Fruit fly (Drosophila melanogaster) whole organism, embryonic: ENCODE data around the gene scpr-C.

ENCODE experiments used
- ATbp ChIP-seq: fragments of 200-800 bp; sonication (Bioruptor generic); optimal IDR thresholded peaks from 2 replicates; lab custom pipeline; 2017; ENCODE audit warnings: missing biosample characterization, mild to moderate bottlenecking, missing genetic modification characterization, missing genetic modification reagents
- Atf-2 ChIP-seq: fragments of 200-800 bp; sonication (Bioruptor generic); optimal IDR thresholded peaks from 2 replicates; lab custom pipeline; 2016; ENCODE audit warnings: missing biosample characterization, missing genetic modification characterization
- C15 ChIP-seq: fragments of 200-800 bp; sonication (Bioruptor generic); IDR thresholded peaks from 3 replicates; pipeline ENCODE4 v1.3.6; 2022; ENCODE audit warnings: missing biosample characterization, missing genetic modification characterization
- CG10462 ChIP-seq: fragments of 200-800 bp; sonication (Bioruptor generic); optimal IDR thresholded peaks from 2 replicates; lab custom pipeline; 2016; ENCODE audit warnings: missing biosample characterization, missing genetic modification characterization
- CG12104 ChIP-seq: fragments of 200-800 bp; sonication (Bioruptor generic); optimal IDR thresholded peaks from 3 replicates; lab custom pipeline; 2016; ENCODE audit warnings: missing biosample characterization, missing genetic modification characterization
- CG13894 ChIP-seq: fragments of 200-800 bp; sonication (Bioruptor generic); optimal IDR thresholded peaks from 3 replicates; lab custom pipeline; 2018; ENCODE audit warnings: missing biosample characterization, mild to moderate bottlenecking, missing genetic modification characterization, moderate library complexity
- CG15073 ChIP-seq: fragments of 200-800 bp; sonication (Bioruptor generic); optimal IDR thresholded peaks from 2 replicates; lab custom pipeline; 2016; ENCODE audit warnings: missing biosample characterization, missing genetic modification characterization
- CG15696 ChIP-seq: fragments of 200-800 bp; sonication (Bioruptor generic); optimal IDR thresholded peaks from 2 replicates; lab custom pipeline; 2019; ENCODE audit warnings: missing biosample characterization, mild to moderate bottlenecking, missing genetic modification characterization, moderate library complexity
- CG17568 ChIP-seq: fragments of 200-800 bp; sonication (Bioruptor generic); optimal IDR thresholded peaks from 2 replicates; lab custom pipeline; 2018; ENCODE audit warnings: missing biosample characterization, mild to moderate bottlenecking, missing genetic modification characterization, moderate library complexity
- CG17612 ChIP-seq: fragments of 200-800 bp; sonication (Bioruptor generic); IDR thresholded peaks from 2 replicates; pipeline ENCODE4 v1.3.6; 2022; ENCODE audit warnings: missing biosample characterization, missing genetic modification characterization
- CG31224 ChIP-seq: fragments of 200-800 bp; sonication (Bioruptor generic); IDR thresholded peaks from 2 replicates; pipeline ENCODE4 v1.3.6; 2022; ENCODE audit warnings: missing biosample characterization, missing genetic modification characterization
- CG42726 ChIP-seq: fragments of 200-800 bp; sonication (Bioruptor generic); IDR thresholded peaks from 2 replicates; pipeline ENCODE4 v1.3.6; 2022; ENCODE audit warnings: missing biosample characterization, missing genetic modification characterization; ENCODE audit not compliant: partially characterized antibody
- CG4404 ChIP-seq: fragments of 200-800 bp; sonication (Bioruptor generic); IDR thresholded peaks from 2 replicates; pipeline ENCODE4 v1.3.6; 2022; ENCODE audit warnings: missing biosample characterization, missing genetic modification characterization
- CG4820 ChIP-seq: fragments of 200-800 bp; sonication (Bioruptor generic); optimal IDR thresholded peaks from 3 replicates; lab custom pipeline; 2016; ENCODE audit warnings: missing biosample characterization, missing genetic modification characterization
- CG4854 ChIP-seq: fragments of 200-800 bp; sonication (Bioruptor generic); optimal IDR thresholded peaks from 2 replicates; lab custom pipeline; 2016; ENCODE audit warnings: missing biosample characterization, missing genetic modification characterization, inconsistent platforms
- CG6254 ChIP-seq: fragments of 200-800 bp; sonication (Bioruptor generic); optimal IDR thresholded peaks from 3 replicates; lab custom pipeline; 2017; ENCODE audit warnings: mild to moderate bottlenecking, missing biosample characterization, missing genetic modification reagents, missing genetic modification characterization
- CG6765 ChIP-seq: fragments of 200-800 bp; sonication (Bioruptor generic); optimal IDR thresholded peaks from 3 replicates; lab custom pipeline; 2017; ENCODE audit warnings: missing biosample characterization, mild to moderate bottlenecking, missing genetic modification characterization
- CG7745 ChIP-seq: fragments of 200-800 bp; sonication (Bioruptor generic); optimal IDR thresholded peaks from 2 replicates; lab custom pipeline; 2018; ENCODE audit warnings: missing biosample characterization, mild to moderate bottlenecking, missing genetic modification characterization, moderate library complexity
- CG8290 ChIP-seq, 3 experiments: fragments of 200-800 bp; sonication (Bioruptor generic); optimal IDR thresholded peaks; 2 replicates each; lab custom pipeline; 2016 to 2019; ENCODE audit warnings: missing biosample characterization in 3 of 3, missing genetic modification characterization in 3 of 3, mild to moderate bottlenecking in 2 of 3, moderate library complexity in 1 of 3
- CG8388 ChIP-seq: fragments of 200-800 bp; sonication (Bioruptor generic); optimal IDR thresholded peaks from 2 replicates; lab custom pipeline; 2019; ENCODE audit warnings: missing biosample characterization, mild to moderate bottlenecking, missing genetic modification characterization, moderate library complexity
- CG8478 ChIP-seq: fragments of >200 bp; optimal IDR thresholded peaks from 2 replicates; lab custom pipeline; 2018
- CG8765 ChIP-seq: fragments of 200-800 bp; sonication (Bioruptor generic); IDR thresholded peaks from 2 replicates; pipeline ENCODE4 v1.3.6; 2022; ENCODE audit warnings: missing biosample characterization, missing genetic modification characterization
- CG8944 ChIP-seq: fragments of 200-800 bp; sonication (Bioruptor generic); optimal IDR thresholded peaks from 3 replicates; lab custom pipeline; 2016; ENCODE audit warnings: missing biosample characterization, missing genetic modification characterization
- Chrac-16 ChIP-seq: fragments of 200-800 bp; sonication (Bioruptor generic); optimal IDR thresholded peaks from 3 replicates; lab custom pipeline; 2016; ENCODE audit warnings: missing biosample characterization, missing genetic modification characterization
- Dip2 ChIP-seq: fragments of 200-800 bp; sonication (Bioruptor generic); IDR thresholded peaks from 2 replicates; pipeline ENCODE4 v1.3.6; 2022; ENCODE audit warnings: missing biosample characterization, missing genetic modification characterization
- Doc3 ChIP-seq: fragments of 200-800 bp; sonication (Bioruptor generic); IDR thresholded peaks from 3 replicates; pipeline ENCODE4 v1.3.6; 2022; ENCODE audit warnings: missing biosample characterization, missing genetic modification characterization; ENCODE audit not compliant: partially characterized antibody
- Drgx ChIP-seq: fragments of 200-800 bp; sonication (Bioruptor generic); IDR thresholded peaks from 2 replicates; pipeline ENCODE4 v1.3.6; 2022; ENCODE audit warnings: missing biosample characterization, missing genetic modification characterization
- E2f2 ChIP-seq: fragments of 200-800 bp; sonication (Bioruptor generic); IDR thresholded peaks from 2 replicates; pipeline ENCODE4 v1.3.6; 2022; ENCODE audit warnings: missing biosample characterization, missing genetic modification characterization
- Elba2 ChIP-seq: fragments of 200-800 bp; sonication (Bioruptor generic); optimal IDR thresholded peaks from 3 replicates; lab custom pipeline; 2016; ENCODE audit warnings: missing biosample characterization, missing genetic modification characterization
- Lhr ChIP-seq: fragments of 200-800 bp; sonication (Bioruptor generic); optimal IDR thresholded peaks from 3 replicates; lab custom pipeline; 2017; ENCODE audit warnings: mild to moderate bottlenecking, missing biosample characterization, missing genetic modification reagents, missing genetic modification characterization
- Mes4 ChIP-seq: fragments of 200-800 bp; sonication (Bioruptor generic); optimal IDR thresholded peaks from 2 replicates; lab custom pipeline; 2016; ENCODE audit warnings: missing biosample characterization, missing genetic modification characterization
- NK7.1 ChIP-seq: fragments of 200-800 bp; sonication (Bioruptor generic); optimal IDR thresholded peaks from 3 replicates; lab custom pipeline; 2016; ENCODE audit warnings: missing biosample characterization, missing genetic modification characterization
- Neu2 ChIP-seq: fragments of 200-800 bp; sonication (Bioruptor generic); optimal IDR thresholded peaks from 3 replicates; lab custom pipeline; 2016; ENCODE audit warnings: missing biosample characterization, missing genetic modification characterization, borderline replicate concordance
- Ravus ChIP-seq: fragments of 200-800 bp; sonication (Bioruptor generic); IDR thresholded peaks from 2 replicates; pipeline ENCODE4 v1.3.6; 2022; ENCODE audit warnings: missing biosample characterization, missing genetic modification characterization
- Scr ChIP-seq: fragments of 200-800 bp; sonication (Bioruptor generic); IDR thresholded peaks from 2 replicates; pipeline ENCODE4 v1.3.6; 2022; ENCODE audit warnings: missing biosample characterization, missing genetic modification characterization; ENCODE audit not compliant: partially characterized antibody
- Usf ChIP-seq: fragments of 200-800 bp; sonication (Bioruptor generic); optimal IDR thresholded peaks from 2 replicates; lab custom pipeline; 2017; ENCODE audit warnings: missing genotype, missing biosample characterization, missing genetic modification characterization
- az2 ChIP-seq: fragments of 200-800 bp; sonication (Bioruptor generic); optimal IDR thresholded peaks from 3 replicates; lab custom pipeline; 2016; ENCODE audit warnings: missing biosample characterization, missing genetic modification characterization
- caup ChIP-seq: fragments of 200-800 bp; sonication (Bioruptor generic); optimal IDR thresholded peaks from 3 replicates; lab custom pipeline; 2017; ENCODE audit warnings: missing biosample characterization, mild to moderate bottlenecking, missing genetic modification characterization, moderate library complexity; ENCODE audit not compliant: severe bottlenecking
- ci ChIP-seq: fragments of 200-800 bp; sonication (Bioruptor generic); IDR thresholded peaks from 3 replicates; pipeline ENCODE4 v1.3.6; 2022; ENCODE audit warnings: missing biosample characterization, missing genetic modification characterization
- corto ChIP-seq: fragments of 200-800 bp; sonication (Bioruptor generic); optimal IDR thresholded peaks from 2 replicates; lab custom pipeline; 2016; ENCODE audit warnings: missing biosample characterization, mild to moderate bottlenecking, missing genetic modification characterization, moderate library complexity
- cwo ChIP-seq: fragments of 200-800 bp; sonication (Bioruptor generic); optimal IDR thresholded peaks from 3 replicates; lab custom pipeline; 2017; ENCODE audit warnings: missing biosample characterization, missing genetic modification characterization, mild to moderate bottlenecking, moderate library complexity, missing genetic modification reagents
- grn ChIP-seq: fragments of 200-800 bp; sonication (Bioruptor generic); optimal IDR thresholded peaks from 3 replicates; lab custom pipeline; 2017; ENCODE audit warnings: missing biosample characterization, missing genetic modification characterization
- otp ChIP-seq: fragments of 200-800 bp; sonication (Bioruptor generic); IDR thresholded peaks from 3 replicates; pipeline ENCODE4, ENCODE4 v1.3.6; 2022; ENCODE audit warnings: missing biosample characterization, missing genetic modification characterization
- pros ChIP-seq: fragments of 200-800 bp; sonication (Bioruptor generic); optimal IDR thresholded peaks from 3 replicates; lab custom pipeline; 2019; ENCODE audit warnings: missing biosample characterization, mild to moderate bottlenecking, missing genetic modification characterization, moderate library complexity
- psq ChIP-seq: fragments of 200-800 bp; sonication (Bioruptor generic); optimal IDR thresholded peaks from 2 replicates; lab custom pipeline; 2017; ENCODE audit warnings: missing biosample characterization, missing genetic modification characterization
- ranshi ChIP-seq: fragments of 200-800 bp; sonication (Bioruptor generic); IDR thresholded peaks from 2 replicates; pipeline ENCODE4 v1.3.6; 2022; ENCODE audit warnings: missing biosample characterization, missing genetic modification characterization
- ro ChIP-seq: fragments of 200-800 bp; sonication (Bioruptor generic); IDR thresholded peaks from 2 replicates; pipeline ENCODE4 v1.3.6; 2022; ENCODE audit warnings: missing biosample characterization, missing genetic modification characterization
- stc ChIP-seq: fragments of 200-800 bp; sonication (Bioruptor generic); IDR thresholded peaks from 2 replicates; pipeline ENCODE4 v1.3.6; 2022; ENCODE audit warnings: missing biosample characterization, missing genetic modification characterization
- twi ChIP-seq: fragments of 200-800 bp; optimal IDR thresholded peaks from 2 replicates; lab custom pipeline; 2019; ENCODE audit warnings: missing biosample characterization, mild to moderate bottlenecking, missing genetic modification characterization, moderate library complexity
- tx ChIP-seq: fragments of 200-800 bp; sonication (Bioruptor generic); optimal IDR thresholded peaks from 2 replicates; lab custom pipeline; 2016; ENCODE audit warnings: missing biosample characterization, missing genetic modification characterization
- wek ChIP-seq: fragments of 200-800 bp; sonication (Bioruptor generic); optimal IDR thresholded peaks from 3 replicates; lab custom pipeline; 2018; ENCODE audit warnings: missing biosample characterization, mild to moderate bottlenecking, missing genetic modification characterization, moderate library complexity

The scpr-C gene

DNA sequence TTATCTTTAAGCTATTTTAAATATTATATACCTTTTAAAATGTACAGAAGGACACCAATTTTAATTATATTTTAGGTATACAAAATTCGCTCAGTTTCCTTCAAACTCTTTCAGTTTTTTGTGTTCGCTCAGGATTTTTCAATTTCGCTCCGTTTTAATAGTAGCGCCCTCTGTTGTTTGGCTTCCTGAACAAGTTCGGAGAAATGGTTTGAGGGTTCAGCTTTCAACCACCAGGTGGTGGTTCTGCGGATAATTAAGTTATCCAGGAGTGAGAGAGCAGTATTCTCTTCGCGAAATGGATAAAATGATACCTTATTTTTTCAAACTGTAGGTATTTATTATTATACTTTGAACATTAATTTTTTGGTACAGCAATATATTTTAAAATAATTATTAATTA, 43.7 kb downstream of the scpr-C start (continued):
- TF ChIP-seq pros (GFP tag; lab: Kevin White, UChicago), result no peak
- TF ChIP-seq NK7.1, result peak; percentile 41
- TF ChIP-seq CG8944 (GFP tag; lab: Kevin White, UChicago), result no peak
- TF ChIP-seq Chrac-16 (GFP tag; lab: Kevin White, UChicago), result peak; percentile 62
- peak; percentile 10; the same call in 1 of the 2 replicates for TF ChIP-seq Drgx (GFP tag; lab: Robert Waterston, UW)
- no peak for TF ChIP-seq twi (tag; lab: Kevin White, UChicago)
- no peak for TF ChIP-seq CG13894 (tag; lab: Kevin White, UChicago)
- peak; percentile 61 for TF ChIP-seq CG8388 (GFP tag; lab: Kevin White, UChicago)
- TF ChIP-seq CG15696 (tag; lab: Kevin White, UChicago), result peak; percentile 81
- no peak for TF ChIP-seq CG4854 (GFP tag; lab: Kevin White, UChicago)
- TF ChIP-seq otp (GFP tag; lab: Robert Waterston, UW), result peak; percentile 64
- TF ChIP-seq CG17568 (GFP tag; lab: Kevin White, UChicago), result peak; percentile 74
- no peak for TF ChIP-seq CG42726 (GFP tag; lab: Robert Waterston, UW)
- TF ChIP-seq corto (GFP tag; lab: Kevin White, UChicago), result no peak
- TF ChIP-seq CG6254 (GFP tag; lab: Kevin White, UChicago), result peak; percentile 85
- peak; percentile 65 for TF ChIP-seq Mes4 (GFP tag; lab: Kevin White, UChicago)
- TF ChIP-seq tx (GFP tag; lab: Kevin White, UChicago), result no peak
- TF ChIP-seq ATbp, result peak; percentile 68
- TF ChIP-seq caup (GFP tag; lab: Kevin White, UChicago), result peak; percentile 82
- no peak for TF ChIP-seq grn
- TF ChIP-seq ranshi (GFP tag; lab: Robert Waterston, UW), result 0 out of 2 replicates have a peak, but pooled peaks have one; percentile 6
- no peak for TF ChIP-seq Scr
- TF ChIP-seq CG10462, result peak; percentile 42
- TF ChIP-seq stc (GFP tag; lab: Robert Waterston, UW), result no peak
- TF ChIP-seq Ravus (GFP tag; lab: Robert Waterston, UW), result no peak
- TF ChIP-seq E2f2, result no peak
- TF ChIP-seq Elba2 (GFP tag; lab: Kevin White, UChicago), result no peak
- TF ChIP-seq CG8290 (GFP tag; optimal IDR thresholded peaks at IDR 0.05; lab: Kevin White, UChicago), result peak; percentile 62
- peak in 1 of 2 experiments; percentile 29 for TF ChIP-seq CG8290 (tag; optimal IDR thresholded peaks at IDR 0.05; lab: Kevin White, UChicago)
- TF ChIP-seq CG17612 (GFP tag; lab: Robert Waterston, UW), result no peak
- no peak for TF ChIP-seq Usf (GFP tag; lab: Kevin White, UChicago)
- TF ChIP-seq CG31224 (GFP tag; lab: Robert Waterston, UW), result no peak
- TF ChIP-seq Doc3, result no peak
- TF ChIP-seq ro (GFP tag; lab: Robert Waterston, UW), result no peak
- peak; percentile 53 for TF ChIP-seq Lhr
- TF ChIP-seq wek, result peak; percentile 77
- TF ChIP-seq Neu2 (GFP tag; lab: Kevin White, UChicago), result no peak
- TF ChIP-seq C15 (GFP tag; lab: Robert Waterston, UW), result no peak
- peak; percentile 82 for TF ChIP-seq az2 (GFP tag; lab: Kevin White, UChicago)
- no peak for TF ChIP-seq CG15073 (GFP tag; lab: Kevin White, UChicago)
- TF ChIP-seq CG8765, result no peak
- peak; percentile 89 for TF ChIP-seq CG7745 (tag; lab: Kevin White, UChicago)
- no peak for TF ChIP-seq cwo (GFP tag; lab: Kevin White, UChicago)
- peak; percentile 48 for TF ChIP-seq CG12104 (GFP tag; lab: Kevin White, UChicago)
- TF ChIP-seq psq (GFP tag; lab: Kevin White, UChicago), result no peak
- peak; percentile 77 for TF ChIP-seq CG6765 (GFP tag; lab: Kevin White, UChicago)
- peak; percentile 47 for TF ChIP-seq Atf-2 (GFP tag; lab: Kevin White, UChicago)
- peak; percentile 72 for TF ChIP-seq CG4820 (GFP tag; lab: Kevin White, UChicago)
- TF ChIP-seq ci (GFP tag; lab: Robert Waterston, UW), result no peak; the same call in 1 of the 3 replicates
- no peak for TF ChIP-seq CG8478
- TF ChIP-seq Dip2 (GFP tag; lab: Robert Waterston, UW), result no peak
- no peak for TF ChIP-seq CG4404 (GFP tag; lab: Robert Waterston, UW)
